Worm (Caenorhabditis elegans) whole organism, L1 larva: ENCODE measurements around the gene dmsr-8.

Experiments
- aly-2 ChIP-seq: fragments of 150-350 bp; optimal IDR thresholded peaks from 2 replicates; lab custom pipeline; 2014; ENCODE audit warnings: missing biosample characterization, missing genetic modification characterization
- dpl-1 ChIP-seq, 3 experiments: fragments of 150-350 bp in 2 of 3; sonication (generic microtip) in 1 of 3; optimal IDR thresholded peaks; 2 replicates each; lab custom pipeline; 2014 to 2017; ENCODE audit warnings: missing biosample characterization in 3 of 3, missing genetic modification characterization in 3 of 3, missing genetic modification reagents in 3 of 3
- elt-3 ChIP-seq, 6 experiments: fragments of 150-350 bp in 1 of 6; sonication (generic microtip); optimal IDR thresholded peaks; 2 replicates each; lab custom pipeline; 2017 to 2018; ENCODE audit warnings: missing biosample characterization in 6 of 6, missing genetic modification characterization in 6 of 6, inconsistent platforms in 1 of 6
- fkh-4 ChIP-seq: sonication (generic microtip); optimal IDR thresholded peaks from 2 replicates; lab custom pipeline; 2016; ENCODE audit warnings: missing compliant biosample characterization, missing genetic modification characterization, borderline replicate concordance
- hlh-4 ChIP-seq: sonication (generic microtip); optimal IDR thresholded peaks from 2 replicates; lab custom pipeline; 2016; ENCODE audit warnings: mild to moderate bottlenecking, missing genetic modification characterization, missing compliant biosample characterization
- lin-39 ChIP-seq: fragments of 150-350 bp; optimal IDR thresholded peaks from 2 replicates; lab custom pipeline; 2014; ENCODE audit warnings: missing biosample characterization, missing genetic modification reagents, missing genetic modification characterization
- mdl-1 ChIP-seq, 2 experiments: fragments of 150-350 bp; optimal IDR thresholded peaks; 2 replicates each; lab custom pipeline; 2014 to 2017; ENCODE audit warnings: missing biosample characterization in 2 of 2, missing genetic modification characterization in 2 of 2, inconsistent platforms in 1 of 2
- nhr-28 ChIP-seq: fragments of 150-350 bp; optimal IDR thresholded peaks from 2 replicates; lab custom pipeline; 2014; ENCODE audit warnings: missing biosample characterization, missing genetic modification characterization
- sup-37 ChIP-seq: fragments of 200-800 bp; sonication (Bioruptor generic); optimal IDR thresholded peaks from 2 replicates; lab custom pipeline; 2018; ENCODE audit warnings: mild to moderate bottlenecking, missing genetic modification characterization, missing compliant biosample characterization
- zag-1 ChIP-seq: fragments of 150-350 bp; optimal IDR thresholded peaks from 2 replicates; lab custom pipeline; 2014; ENCODE audit warnings: missing biosample characterization, missing genetic modification characterization

- no peak for TF ChIP-seq mdl-1 (tag; optimal IDR thresholded peaks at IDR 0.05; lab: Kevin White, UChicago)
- TF ChIP-seq nhr-28 (tag; lab: Kevin White, UChicago) = no peak
- TF ChIP-seq dpl-1 (GFP tag; optimal IDR thresholded peaks at IDR 0.05; lab: Kevin White, UChicago) = no peak
- no peak for TF ChIP-seq hlh-4 (tag; lab: Kevin White, UChicago)
- TF ChIP-seq fkh-4 = no peak
- TF ChIP-seq elt-3 (tag; optimal IDR thresholded peaks at IDR 0.05; lab: Kevin White, UChicago) = no peak
- TF ChIP-seq sup-37 = no peak
- no peak for TF ChIP-seq zag-1
- no peak for TF ChIP-seq lin-39 (tag; lab: Kevin White, UChicago)
- TF ChIP-seq aly-2 (tag; lab: Kevin White, UChicago) = no peak
Measured at ce11 chrV:10483995-10484394, 30.2 kb downstream of the dmsr-8 start.
